Worm (Caenorhabditis elegans) whole organism, late embryonic: Measurements from ENCODE around the gene R13A5.15.

Experiments used
- che-1 ChIP-seq: sonication (generic microtip); optimal IDR thresholded peaks from 2 replicates; lab custom pipeline; 2016; ENCODE audit warnings: mild to moderate bottlenecking, missing genetic modification characterization, missing compliant biosample characterization
- fax-1 ChIP-seq: sonication (generic microtip); optimal IDR thresholded peaks from 2 replicates; lab custom pipeline; 2016; ENCODE audit warnings: missing genotype, missing genetic modification characterization, missing compliant biosample characterization
- syd-9 ChIP-seq: sonication (generic microtip); optimal IDR thresholded peaks from 2 replicates; lab custom pipeline; 2016; ENCODE audit warnings: mild to moderate bottlenecking, missing genetic modification characterization, moderate library complexity, missing compliant biosample characterization

- TF ChIP-seq syd-9 (tag; lab: Kevin White, UChicago) (no peak), che-1 (tag; lab: Kevin White, UChicago) (no peak), fax-1 (tag; lab: Kevin White, UChicago) (no peak)
Observed at ce11 chrIII:7542037-7542436, 46.1 kb downstream of the R13A5.15 start.
